Worm (Caenorhabditis elegans) whole organism, L1 larva: ENCODE results near the gene F07H5.13.
A peak's percentile ranks its signal among the peaks of the same experiment; 100 is the strongest.

ENCODE experiments used
- aly-2 ChIP-seq: fragments of 150-350 bp; optimal IDR thresholded peaks from 2 replicates; lab custom pipeline; 2014; ENCODE audit warnings: missing biosample characterization, missing genetic modification characterization
- ama-1 ChIP-seq: fragments of 150-350 bp; optimal IDR thresholded peaks from 2 replicates; lab custom pipeline; 2014
- ceh-63 ChIP-seq: fragments of 200-800 bp; sonication (Bioruptor generic); optimal IDR thresholded peaks from 2 replicates; lab custom pipeline; 2018; ENCODE audit warnings: mild to moderate bottlenecking, missing genetic modification characterization, missing compliant biosample characterization
- ceh-8 ChIP-seq: fragments of 200-800 bp; sonication (Bioruptor generic); optimal IDR thresholded peaks from 2 replicates; lab custom pipeline; 2018; ENCODE audit warnings: mild to moderate bottlenecking, missing genetic modification characterization, moderate library complexity, missing compliant biosample characterization
- ceh-82 ChIP-seq, 3 experiments: fragments of 150-350 bp in 1 of 3; sonication (generic microtip) in 2 of 3; optimal IDR thresholded peaks; 2 replicates each; lab custom pipeline; 2014 to 2017; ENCODE audit warnings: missing biosample characterization in 3 of 3, missing genetic modification characterization in 3 of 3
- elt-2 ChIP-seq: sonication (generic microtip); optimal IDR thresholded peaks from 2 replicates; lab custom pipeline; 2016; ENCODE audit warnings: missing genetic modification characterization, mild to moderate bottlenecking, inconsistent platforms, missing compliant biosample characterization, missing genetic modification reagents
- nhr-11 ChIP-seq: fragments of 150-350 bp; optimal IDR thresholded peaks from 2 replicates; lab custom pipeline; 2014; ENCODE audit warnings: missing biosample characterization, missing genetic modification characterization
- nhr-71 ChIP-seq: sonication (generic microtip); optimal IDR thresholded peaks from 2 replicates; lab custom pipeline; 2016; ENCODE audit warnings: mild to moderate bottlenecking, missing genetic modification characterization, moderate library complexity, missing compliant biosample characterization
- snpc-4 ChIP-seq: fragments of 150-350 bp; optimal IDR thresholded peaks from 2 replicates; lab custom pipeline; 2014; ENCODE audit warnings: missing biosample characterization, missing genetic modification characterization
- snu-23 ChIP-seq: sonication (generic microtip); optimal IDR thresholded peaks from 2 replicates; lab custom pipeline; 2016; ENCODE audit warnings: missing genetic modification characterization, missing compliant biosample characterization
- tbx-2 ChIP-seq: sonication (generic microtip); optimal IDR thresholded peaks from 2 replicates; lab custom pipeline; 2016; ENCODE audit warnings: missing genetic modification characterization, missing compliant biosample characterization
- unc-30 ChIP-seq: sonication (generic microtip); optimal IDR thresholded peaks from 2 replicates; lab custom pipeline; 2017; ENCODE audit warnings: missing biosample characterization, missing genetic modification characterization
- ztf-4 ChIP-seq: fragments of 150-350 bp; optimal IDR thresholded peaks from 2 replicates; lab custom pipeline; 2014; ENCODE audit warnings: missing biosample characterization, missing genetic modification characterization

DNA sequence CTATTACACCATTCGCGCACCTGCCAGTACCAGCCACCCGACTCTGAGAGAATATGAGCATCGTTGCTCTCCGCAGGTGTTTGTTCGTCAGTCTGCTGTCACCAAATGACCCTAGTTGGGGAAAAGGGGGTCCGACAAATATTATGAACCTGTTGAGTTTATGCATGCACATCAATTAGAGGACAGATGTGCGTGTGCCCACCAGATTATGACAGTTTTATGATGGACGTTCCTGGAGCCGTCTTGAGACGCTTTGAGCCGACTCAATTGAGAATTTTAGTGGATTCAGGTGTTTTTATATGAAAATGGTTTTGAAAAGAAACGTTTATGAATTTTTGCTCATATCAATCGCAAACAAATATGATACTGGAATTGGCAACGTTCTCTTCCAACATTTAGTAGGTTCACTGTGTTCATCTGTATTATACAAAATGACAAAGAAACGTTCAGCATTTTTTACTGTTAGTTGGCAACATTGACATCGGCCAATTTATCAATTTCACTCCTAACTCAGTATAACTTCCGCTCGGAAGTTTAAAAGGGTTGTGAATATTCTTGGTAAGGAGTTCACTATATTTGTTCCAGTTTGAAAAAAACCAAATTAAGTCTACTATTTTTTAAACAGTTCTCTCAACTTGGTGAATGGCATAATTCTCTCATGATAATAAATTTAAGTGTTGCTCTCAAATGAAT, 43.0 kb upstream of the F07H5.13 start:
- TF ChIP-seq aly-2 (tag; lab: Kevin White, UChicago) = no peak
- no peak for TF ChIP-seq snpc-4 (tag; lab: Kevin White, UChicago)
- TF ChIP-seq ama-1 (lab: Kevin White, UChicago) = peak; percentile 90
- TF ChIP-seq nhr-11 (tag; lab: Kevin White, UChicago) = no peak
- TF ChIP-seq snu-23 (GFP tag; lab: Kevin White, UChicago) = peak; percentile 59
- TF ChIP-seq ceh-82 (tag; optimal IDR thresholded peaks at IDR 0.05; lab: Kevin White, UChicago) = no peak
- TF ChIP-seq tbx-2 (tag; lab: Kevin White, UChicago) = peak; percentile 41
- TF ChIP-seq nhr-71 (tag; lab: Kevin White, UChicago) = peak; percentile 63
- TF ChIP-seq unc-30 = no peak
- no peak for TF ChIP-seq ceh-63
- TF ChIP-seq ztf-4 (tag; lab: Kevin White, UChicago) = peak; percentile 67
- no peak for TF ChIP-seq ceh-8 (GFP tag; lab: Kevin White, UChicago)
- no peak for TF ChIP-seq elt-2 (tag; lab: Kevin White, UChicago)
